Fruit fly (Drosophila melanogaster) whole organism, prepupa: ENCODE measurements around the gene Gba1b.

ENCODE experiments used
- CG10631 ChIP-seq: fragments of 200-800 bp; sonication (Bioruptor generic); optimal IDR thresholded peaks from 2 replicates; lab custom pipeline; 2016; ENCODE audit warnings: missing biosample characterization, missing genetic modification characterization
- CG10669 ChIP-seq: fragments of 200-800 bp; sonication (Bioruptor generic); optimal IDR thresholded peaks from 3 replicates; lab custom pipeline; 2018; ENCODE audit warnings: missing biosample characterization, mild to moderate bottlenecking, missing genetic modification characterization, moderate library complexity
- CG11294 ChIP-seq: fragments of 200-800 bp; sonication (Bioruptor generic); IDR thresholded peaks from 2 replicates; pipeline ENCODE4 v1.3.6; 2022; ENCODE audit warnings: missing biosample characterization, missing genetic modification characterization
- CG11762 ChIP-seq: fragments of 200-800 bp; sonication (Bioruptor generic); optimal IDR thresholded peaks from 3 replicates; lab custom pipeline; 2016; ENCODE audit warnings: missing biosample characterization, missing genetic modification characterization; ENCODE audit not compliant: insufficient read depth
- CG15336 ChIP-seq: fragments of 200-800 bp; sonication (Bioruptor generic); IDR thresholded peaks from 2 replicates; pipeline ENCODE4 v1.3.6; 2022; ENCODE audit warnings: missing biosample characterization, missing genetic modification characterization
- CG1621 ChIP-seq: fragments of 200-800 bp; sonication (Bioruptor generic); optimal IDR thresholded peaks from 3 replicates; lab custom pipeline; 2018; ENCODE audit warnings: missing biosample characterization, mild to moderate bottlenecking, missing genetic modification characterization
- CG16779 ChIP-seq: fragments of 200-800 bp; sonication (Bioruptor generic); optimal IDR thresholded peaks from 3 replicates; lab custom pipeline; 2017; ENCODE audit warnings: missing biosample characterization, mild to moderate bottlenecking, missing genetic modification characterization
- CG31627 ChIP-seq: fragments of 200-800 bp; sonication (Bioruptor generic); optimal IDR thresholded peaks from 3 replicates; lab custom pipeline; 2016; ENCODE audit warnings: missing biosample characterization, missing genetic modification characterization
- CG32006 ChIP-seq: fragments of 200-800 bp; sonication (Bioruptor generic); optimal IDR thresholded peaks from 3 replicates; lab custom pipeline; 2017; ENCODE audit warnings: missing biosample characterization, mild to moderate bottlenecking, missing genetic modification characterization
- CG34406 ChIP-seq: fragments of 200-800 bp; sonication (Bioruptor generic); optimal IDR thresholded peaks from 3 replicates; lab custom pipeline; 2016; ENCODE audit warnings: missing biosample characterization, missing genetic modification characterization
- CG3919 ChIP-seq: fragments of 200-800 bp; sonication (Bioruptor generic); optimal IDR thresholded peaks from 3 replicates; lab custom pipeline; 2016; ENCODE audit warnings: missing biosample characterization, missing genetic modification characterization
- CG4318 ChIP-seq: fragments of 200-800 bp; sonication (Bioruptor generic); optimal IDR thresholded peaks from 3 replicates; lab custom pipeline; 2017; ENCODE audit warnings: missing biosample characterization, mild to moderate bottlenecking, missing genetic modification characterization
- CG6163 ChIP-seq: fragments of 200-800 bp; sonication (Bioruptor generic); IDR thresholded peaks from 3 replicates; pipeline ENCODE4 v1.3.6; 2022; ENCODE audit warnings: missing biosample characterization, missing genetic modification characterization
- CG6276 ChIP-seq: fragments of 200-800 bp; sonication (Bioruptor generic); optimal IDR thresholded peaks from 2 replicates; lab custom pipeline; 2017; ENCODE audit warnings: missing biosample characterization, mild to moderate bottlenecking, missing genetic modification characterization
- CG6792 ChIP-seq: fragments of 200-800 bp; sonication (Bioruptor generic); optimal IDR thresholded peaks from 3 replicates; lab custom pipeline; 2016; ENCODE audit warnings: missing biosample characterization, missing genetic modification characterization
- CG6808 ChIP-seq: fragments of 200-800 bp; sonication (Bioruptor generic); optimal IDR thresholded peaks from 3 replicates; lab custom pipeline; 2017; ENCODE audit warnings: missing biosample characterization, missing genetic modification characterization, mild to moderate bottlenecking, moderate library complexity, missing genetic modification reagents
- CG6854 ChIP-seq: fragments of 200-800 bp; sonication (Bioruptor generic); optimal IDR thresholded peaks from 2 replicates; lab custom pipeline; 2017; ENCODE audit warnings: missing biosample characterization, mild to moderate bottlenecking, missing genetic modification characterization
- CG8319 ChIP-seq: fragments of 200-800 bp; sonication (Bioruptor generic); optimal IDR thresholded peaks from 3 replicates; lab custom pipeline; 2016; ENCODE audit warnings: missing biosample characterization, missing genetic modification characterization
- CG8632 ChIP-seq: fragments of 200-800 bp; sonication (Bioruptor generic); optimal IDR thresholded peaks from 3 replicates; lab custom pipeline; 2016; ENCODE audit warnings: missing biosample characterization, missing genetic modification characterization
- CG9139 ChIP-seq: fragments of 200-800 bp; sonication (Bioruptor generic); optimal IDR thresholded peaks from 3 replicates; lab custom pipeline; 2017; ENCODE audit warnings: missing biosample characterization, mild to moderate bottlenecking, missing genetic modification characterization
- Eip75B ChIP-seq: fragments of 200-800 bp; sonication (Bioruptor generic); optimal IDR thresholded peaks from 3 replicates; lab custom pipeline; 2016; ENCODE audit warnings: missing biosample characterization, missing genetic modification characterization
- Ets96B ChIP-seq: fragments of 200-800 bp; optimal IDR thresholded peaks from 2 replicates; lab custom pipeline; 2019; ENCODE audit warnings: missing biosample characterization, mild to moderate bottlenecking, missing genetic modification characterization, moderate library complexity
- Gug ChIP-seq: fragments of 200-800 bp; sonication (Bioruptor generic); IDR thresholded peaks from 2 replicates; pipeline ENCODE4 v1.3.6; 2022; ENCODE audit warnings: missing biosample characterization, missing genetic modification characterization
- Hr38 ChIP-seq: sonication (Bioruptor generic); optimal IDR thresholded peaks from 2 replicates; lab custom pipeline; 2016; ENCODE audit warnings: missing biosample characterization, missing genetic modification characterization
- Hr39 ChIP-seq: fragments of 200-800 bp; sonication (Bioruptor generic); optimal IDR thresholded peaks from 2 replicates; lab custom pipeline; 2016; ENCODE audit warnings: missing biosample characterization, missing genetic modification characterization
- Hr4 ChIP-seq: fragments of 200-800 bp; sonication (Bioruptor generic); optimal IDR thresholded peaks from 3 replicates; lab custom pipeline; 2016; ENCODE audit warnings: missing biosample characterization, missing genetic modification characterization
- Lpt ChIP-seq: fragments of 200-800 bp; sonication (Bioruptor generic); optimal IDR thresholded peaks from 3 replicates; lab custom pipeline; 2016; ENCODE audit warnings: missing biosample characterization, missing genetic modification characterization
- Met ChIP-seq: fragments of 200-800 bp; sonication (Bioruptor generic); optimal IDR thresholded peaks from 3 replicates; lab custom pipeline; 2016; ENCODE audit warnings: missing biosample characterization, missing genetic modification characterization
- OdsH ChIP-seq: fragments of 200-800 bp; sonication (Bioruptor generic); optimal IDR thresholded peaks from 3 replicates; lab custom pipeline; 2016; ENCODE audit warnings: missing biosample characterization, missing genetic modification characterization
- Smox ChIP-seq: fragments of 200-800 bp; sonication (Bioruptor generic); optimal IDR thresholded peaks from 3 replicates; lab custom pipeline; 2016; ENCODE audit warnings: missing biosample characterization, missing genetic modification characterization
- Sox14 ChIP-seq: fragments of 200-800 bp; sonication (Bioruptor generic); optimal IDR thresholded peaks from 3 replicates; lab custom pipeline; 2016; ENCODE audit warnings: missing biosample characterization, missing genetic modification characterization
- Sox15 ChIP-seq: fragments of 200-800 bp; sonication (Bioruptor generic); optimal IDR thresholded peaks from 3 replicates; lab custom pipeline; 2016; ENCODE audit warnings: missing biosample characterization, missing genetic modification characterization
- achi ChIP-seq: fragments of 200-800 bp; sonication (Bioruptor generic); optimal IDR thresholded peaks from 3 replicates; lab custom pipeline; 2016; ENCODE audit warnings: missing biosample characterization, missing genetic modification characterization
- acj6 ChIP-seq: fragments of 200-800 bp; sonication (Bioruptor generic); optimal IDR thresholded peaks from 3 replicates; lab custom pipeline; 2016; ENCODE audit warnings: missing biosample characterization, missing genetic modification characterization
- dac ChIP-seq: fragments of 200-800 bp; sonication (Bioruptor generic); optimal IDR thresholded peaks from 2 replicates; lab custom pipeline; 2017; ENCODE audit warnings: missing biosample characterization, mild to moderate bottlenecking, missing genetic modification characterization
- eg ChIP-seq: fragments of 200-800 bp; sonication (Bioruptor generic); IDR thresholded peaks from 3 replicates; pipeline ENCODE4 v1.3.6; 2022; ENCODE audit warnings: missing biosample characterization, missing genetic modification characterization
- fd59A ChIP-seq: fragments of 200-800 bp; sonication (Bioruptor generic); optimal IDR thresholded peaks from 2 replicates; lab custom pipeline; 2017; ENCODE audit warnings: missing biosample characterization, mild to moderate bottlenecking, missing genetic modification characterization, missing genetic modification reagents
- fd85E ChIP-seq: fragments of 200-800 bp; sonication (Bioruptor generic); optimal IDR thresholded peaks from 3 replicates; lab custom pipeline; 2016; ENCODE audit warnings: missing biosample characterization, missing genetic modification characterization
- fkh ChIP-seq: fragments of 200-800 bp; sonication (Bioruptor generic); optimal IDR thresholded peaks from 3 replicates; lab custom pipeline; 2017; ENCODE audit warnings: missing biosample characterization, mild to moderate bottlenecking, missing genetic modification characterization, moderate library complexity
- lz ChIP-seq: fragments of 200-800 bp; sonication (Bioruptor generic); optimal IDR thresholded peaks from 3 replicates; lab custom pipeline; 2016; ENCODE audit warnings: missing biosample characterization, missing genetic modification characterization
- net ChIP-seq: fragments of 200-800 bp; sonication (Bioruptor generic); optimal IDR thresholded peaks from 3 replicates; lab custom pipeline; 2016; ENCODE audit warnings: missing biosample characterization, missing genetic modification characterization
- pdm3 ChIP-seq: fragments of 200-800 bp; sonication (Bioruptor generic); optimal IDR thresholded peaks from 3 replicates; lab custom pipeline; 2016; ENCODE audit warnings: missing biosample characterization, missing genetic modification characterization
- salr ChIP-seq, 2 experiments: fragments of 200-800 bp; sonication (Bioruptor generic); optimal IDR thresholded peaks; 3 replicates each; lab custom pipeline; 2016 to 2018; ENCODE audit warnings: missing biosample characterization in 2 of 2, missing genetic modification characterization in 2 of 2, mild to moderate bottlenecking in 1 of 2
- spab ChIP-seq: fragments of 200-800 bp; sonication (Bioruptor generic); optimal IDR thresholded peaks from 2 replicates; lab custom pipeline; 2017; ENCODE audit warnings: missing biosample characterization, mild to moderate bottlenecking, missing genetic modification characterization, missing genetic modification reagents
- ss ChIP-seq, 2 experiments: fragments of 200-800 bp; sonication (Bioruptor generic); optimal IDR thresholded peaks; 2 replicates in 1 of 2; 3 replicates in 1 of 2; lab custom pipeline; 2017 to 2018; ENCODE audit warnings: mild to moderate bottlenecking in 2 of 2, missing biosample characterization in 2 of 2, missing genetic modification characterization in 2 of 2, moderate library complexity in 1 of 2
- svp ChIP-seq: fragments of 200-800 bp; sonication (Bioruptor generic); peaks from one replicate; lab custom pipeline; 2016; ENCODE audit warnings: missing biosample characterization, missing genetic modification characterization
- vri ChIP-seq: fragments of 200-800 bp; sonication (Bioruptor generic); optimal IDR thresholded peaks from 3 replicates; lab custom pipeline; 2016; ENCODE audit warnings: missing biosample characterization, mild to moderate bottlenecking, missing genetic modification characterization

The Gba1b gene

dm6 chr3R:23677058-23677457, 27.5 kb upstream of the Gba1b start, which contains the start of gene GILT3:
Gene GILT3, plus strand, starts transcription at chr3R:23677358.
- TF ChIP-seq fkh (GFP tag; lab: Kevin White, UChicago) (peak; percentile 22), CG15336 (0 out of 2 replicates have a peak, but pooled peaks have one; percentile 9), Hr39 (GFP tag; lab: Kevin White, UChicago) (no peak), lz (GFP tag; lab: Kevin White, UChicago) (no peak), Sox15 (no peak), CG34406 (GFP tag; lab: Kevin White, UChicago) (no peak), svp (GFP tag; lab: Kevin White, UChicago) (peak; percentile 13), vri (GFP tag; lab: Kevin White, UChicago) (no peak)

dm6 chr3R:23678349-23679193, 26.0 kb upstream of the Gba1b start, which contains the start of gene GILT2:
Gene GILT2, plus strand, starts transcription at chr3R:23678895.
- TF ChIP-seq CG4318 (GFP tag; lab: Kevin White, UChicago), result no peak
- TF ChIP-seq CG6808, result peak; percentile 66
- peak; percentile 80 for TF ChIP-seq Hr39 (GFP tag; lab: Kevin White, UChicago)
- TF ChIP-seq CG10631, result peak; percentile 70
- TF ChIP-seq Ets96B (tag; lab: Kevin White, UChicago), result peak; percentile 63
- TF ChIP-seq CG10669 (GFP tag; lab: Kevin White, UChicago), result no peak
- peak; percentile 30 for TF ChIP-seq CG9139 (GFP tag; lab: Kevin White, UChicago)
- TF ChIP-seq eg (GFP tag; lab: Robert Waterston, UW), result peak; percentile 72; the same call in 2 of the 3 replicates
- TF ChIP-seq CG6854, result peak; percentile 78
- TF ChIP-seq acj6 (GFP tag; lab: Kevin White, UChicago), result peak; percentile 71
- TF ChIP-seq CG16779 (tag; lab: Kevin White, UChicago), result peak; percentile 62
- TF ChIP-seq vri (GFP tag; lab: Kevin White, UChicago), result peak; percentile 85
- peak; percentile 4 for TF ChIP-seq dac (GFP tag; lab: Kevin White, UChicago)
- peak; percentile 80 for TF ChIP-seq OdsH (GFP tag; lab: Kevin White, UChicago)
- peak; percentile 83 for TF ChIP-seq CG6792 (GFP tag; lab: Kevin White, UChicago)
- peak; percentile 11 for TF ChIP-seq CG1621 (tag; lab: Kevin White, UChicago)
- TF ChIP-seq CG11762 (GFP tag; lab: Kevin White, UChicago), result peak; percentile 43
- peak; percentile 46 for TF ChIP-seq fd59A (GFP tag; lab: Kevin White, UChicago)
- TF ChIP-seq Hr38 (GFP tag; lab: Kevin White, UChicago), result no peak
- peak; percentile 81 for TF ChIP-seq CG31627 (GFP tag; lab: Kevin White, UChicago)
- TF ChIP-seq CG6276 (GFP tag; lab: Kevin White, UChicago), result no peak
- peak; percentile 82 for TF ChIP-seq CG3919 (GFP tag; lab: Kevin White, UChicago)
- peak; percentile 93 for TF ChIP-seq svp (GFP tag; lab: Kevin White, UChicago)
- TF ChIP-seq Sox15, result peak; percentile 67
- TF ChIP-seq CG11294 (GFP tag; lab: Robert Waterston, UW), result no peak
- no peak for TF ChIP-seq fd85E (GFP tag; lab: Kevin White, UChicago)
- TF ChIP-seq salr (GFP tag; optimal IDR thresholded peaks at IDR 0.05; lab: Kevin White, UChicago), result no peak
- peak; percentile 80 for TF ChIP-seq CG15336
- peak; percentile 71 for TF ChIP-seq Sox14 (GFP tag; lab: Kevin White, UChicago)
- peak; percentile 88 for TF ChIP-seq CG6163
- TF ChIP-seq pdm3 (GFP tag; lab: Kevin White, UChicago), result peak; percentile 73
- TF ChIP-seq achi (GFP tag; lab: Kevin White, UChicago), result peak; percentile 78
- TF ChIP-seq CG8632 (GFP tag; lab: Kevin White, UChicago), result peak; percentile 79
- peak; percentile 83 for TF ChIP-seq CG34406 (GFP tag; lab: Kevin White, UChicago)
- TF ChIP-seq fkh (GFP tag; lab: Kevin White, UChicago), result peak; percentile 71
- TF ChIP-seq Smox, result peak; percentile 86
- TF ChIP-seq Hr4 (GFP tag; lab: Kevin White, UChicago), result peak; percentile 66
- no peak for TF ChIP-seq net (GFP tag; lab: Kevin White, UChicago)
- no peak for TF ChIP-seq spab (GFP tag; lab: Kevin White, UChicago)
- peak; percentile 29; the same call in 1 of the 2 replicates for TF ChIP-seq Gug (GFP tag; lab: Robert Waterston, UW)
- peak; percentile 60 to 73 for TF ChIP-seq ss (GFP tag; optimal IDR thresholded peaks at IDR 0.05; lab: Kevin White, UChicago)
- peak; percentile 74 for TF ChIP-seq CG32006 (GFP tag; lab: Kevin White, UChicago)
- TF ChIP-seq Lpt (GFP tag; lab: Kevin White, UChicago), result peak; percentile 42
- TF ChIP-seq Met, result peak; percentile 88
- TF ChIP-seq CG8319 (GFP tag; lab: Kevin White, UChicago), result peak; percentile 70
- peak; percentile 75 for TF ChIP-seq Eip75B (GFP tag; lab: Kevin White, UChicago)
